Worm (Caenorhabditis elegans): ENCODE measurements around the gene T26G10.1.

- TF ChIP-seq unc-62 (GFP tag; optimal IDR thresholded peaks at IDR 0.05) (no peak), nhr-11 (tag; optimal IDR thresholded peaks at IDR 0.05) (no peak), fos-1 (tag; optimal IDR thresholded peaks at IDR 0.05) (no peak), ama-1 (optimal IDR thresholded peaks at IDR 0.05) (no peak), lin-11 (tag; optimal IDR thresholded peaks at IDR 0.05) (no peak), ceh-82 (tag; optimal IDR thresholded peaks at IDR 0.05) (no peak), egl-27 (tag; optimal IDR thresholded peaks at IDR 0.05) (no peak), nhr-237 (tag; optimal IDR thresholded peaks at IDR 0.05) (no peak)
These were observed 20.9 kb downstream of the T26G10.1 start, which contains the start of gene C38C10.3 for ce11 chrIII:9385543-9385942.
